Worm (Caenorhabditis elegans) whole organism, L4/young adult: ENCODE measurements around the gene hst-3.1.

Source experiments
- W03F9.2 ChIP-seq: fragments of 150-350 bp; optimal IDR thresholded peaks from 2 replicates; lab custom pipeline; 2014; ENCODE audit warnings: missing biosample characterization, missing genetic modification characterization
- dao-5 ChIP-seq: sonication (generic microtip); optimal IDR thresholded peaks from 2 replicates; lab custom pipeline; 2016; ENCODE audit warnings: missing genotype, missing genetic modification characterization, moderate library complexity, missing compliant biosample characterization
- him-1 ChIP-seq: sonication (generic microtip); optimal IDR thresholded peaks from 2 replicates; lab custom pipeline; 2016; ENCODE audit warnings: missing genotype, missing genetic modification reagents, missing genetic modification characterization, missing compliant biosample characterization

The hst-3.1 gene

DNA sequence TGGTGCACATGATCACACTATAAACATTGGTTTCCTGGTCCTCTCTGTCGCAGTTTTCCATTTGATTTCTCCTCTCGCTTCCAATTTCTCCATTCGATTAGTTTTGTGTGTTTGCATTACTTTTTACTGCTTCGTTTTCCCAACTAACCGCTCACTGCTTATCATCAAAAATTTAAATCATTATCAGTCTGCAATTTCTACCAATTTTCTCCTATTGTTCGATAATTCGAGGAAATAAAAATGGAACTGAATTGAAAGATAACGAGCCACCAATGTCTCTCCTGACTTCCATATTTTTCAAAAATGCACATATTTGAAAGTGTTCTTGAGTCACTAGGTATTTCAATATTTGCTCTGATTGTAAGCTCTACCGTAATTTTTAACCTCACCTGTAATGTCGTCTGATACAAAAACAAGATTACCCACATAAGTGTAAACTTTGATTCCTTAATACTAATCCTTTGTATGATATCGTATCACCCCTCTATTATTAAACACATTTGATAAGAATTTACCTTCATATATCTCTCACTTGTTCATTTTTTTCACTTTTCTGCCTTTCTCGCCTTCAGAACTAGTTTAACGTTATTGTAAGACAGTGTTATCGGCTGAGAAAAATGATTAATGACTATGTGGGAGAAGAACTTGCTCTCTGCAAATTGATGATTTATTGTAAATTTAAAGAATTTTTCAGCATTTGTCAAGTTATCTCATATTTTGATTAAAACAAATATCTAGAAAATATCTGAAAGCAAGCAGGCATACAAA is 9.1 kb upstream of the hst-3.1 start:
- TF ChIP-seq him-1 (no peak), dao-5 (tag; lab: Kevin White, UChicago) (no peak), W03F9.2 (tag; lab: Kevin White, UChicago) (no peak)

DNA sequence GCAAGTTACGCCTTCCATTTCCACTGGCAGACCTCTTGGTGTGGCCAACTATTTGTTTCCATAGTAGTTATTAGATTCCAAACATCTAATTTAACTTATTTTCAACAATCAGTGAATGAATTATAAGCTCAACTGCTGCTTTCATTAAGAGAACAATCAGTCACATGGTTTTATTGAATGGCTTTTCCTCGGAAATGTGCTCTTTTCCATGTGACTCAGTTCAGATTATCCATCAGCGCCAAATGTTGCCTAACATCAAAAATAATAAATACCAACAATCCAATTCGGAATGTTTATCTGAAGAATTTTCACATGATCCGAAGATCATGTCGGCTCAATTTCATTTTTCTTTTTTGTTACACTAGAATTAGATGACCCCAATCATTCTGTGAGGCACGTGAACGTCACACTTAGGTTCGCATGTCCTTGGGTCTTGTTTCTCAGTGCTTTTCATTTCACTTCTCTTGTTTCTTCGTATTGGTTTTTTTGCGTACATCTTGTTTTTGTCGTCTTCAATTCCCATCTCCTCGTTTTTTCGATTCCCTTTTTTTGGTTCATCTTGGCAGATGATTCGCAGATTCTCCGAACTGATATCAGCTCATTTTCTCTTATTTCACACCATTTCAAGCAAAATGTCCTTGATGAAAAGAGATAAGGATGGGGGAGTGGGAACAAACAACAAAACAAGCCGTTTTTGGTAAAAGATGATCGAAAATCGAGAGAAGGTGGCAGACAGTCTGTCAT is 7.3 kb upstream of the hst-3.1 start:
- TF ChIP-seq dao-5 (tag; lab: Kevin White, UChicago) (no peak), him-1 (no peak), W03F9.2 (tag; lab: Kevin White, UChicago) (no peak)

DNA sequence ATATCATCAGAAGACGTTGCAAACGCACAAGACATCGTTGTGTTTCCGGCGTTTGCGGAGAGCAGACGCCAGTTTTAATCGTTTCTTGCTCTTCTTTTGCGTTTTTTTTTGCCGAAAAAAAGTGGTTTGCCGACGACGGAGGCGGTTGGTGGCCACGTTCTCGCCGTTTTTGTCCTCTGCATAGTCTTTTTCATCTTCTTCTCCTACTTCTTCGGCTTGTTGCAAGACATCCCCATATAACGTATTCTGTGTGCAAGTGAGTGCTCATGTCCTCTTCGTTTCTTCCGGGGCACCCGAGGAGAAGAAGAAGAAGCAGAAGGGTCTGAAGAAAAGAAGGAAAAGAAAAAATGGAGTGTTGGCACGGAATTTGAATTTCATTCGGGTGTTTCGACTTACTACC is 6.0 kb upstream of the hst-3.1 start:
- TF ChIP-seq W03F9.2 (tag; lab: Kevin White, UChicago) (no peak), him-1 (peak; percentile 13)

DNA sequence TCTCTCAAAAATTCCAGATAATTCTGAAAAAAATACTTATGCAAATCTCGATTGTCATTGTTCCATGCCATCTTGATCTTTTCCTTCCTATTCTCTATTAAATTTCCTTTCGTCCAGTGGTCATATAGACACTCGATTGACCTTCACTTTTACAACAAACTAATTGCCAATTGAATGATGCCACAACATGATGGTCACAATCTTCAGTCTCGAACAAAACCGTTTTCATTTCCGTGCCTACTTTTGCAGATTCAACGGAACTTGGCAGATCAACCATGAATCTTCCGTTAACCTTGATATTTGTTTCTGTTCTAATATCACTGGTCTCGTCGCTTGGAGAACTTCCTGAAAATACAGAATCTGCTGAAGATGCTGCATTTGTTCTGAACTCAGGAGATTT is 4.3 kb upstream of the hst-3.1 start, which contains the start of gene F40H3.2:
F40H3.2 (plus strand) TSS at position 250 of the 400 bp plus-strand sequence.
- no peak for TF ChIP-seq dao-5 (tag; lab: Kevin White, UChicago)
- no peak for TF ChIP-seq him-1
- TF ChIP-seq W03F9.2 (tag; lab: Kevin White, UChicago) = no peak

DNA sequence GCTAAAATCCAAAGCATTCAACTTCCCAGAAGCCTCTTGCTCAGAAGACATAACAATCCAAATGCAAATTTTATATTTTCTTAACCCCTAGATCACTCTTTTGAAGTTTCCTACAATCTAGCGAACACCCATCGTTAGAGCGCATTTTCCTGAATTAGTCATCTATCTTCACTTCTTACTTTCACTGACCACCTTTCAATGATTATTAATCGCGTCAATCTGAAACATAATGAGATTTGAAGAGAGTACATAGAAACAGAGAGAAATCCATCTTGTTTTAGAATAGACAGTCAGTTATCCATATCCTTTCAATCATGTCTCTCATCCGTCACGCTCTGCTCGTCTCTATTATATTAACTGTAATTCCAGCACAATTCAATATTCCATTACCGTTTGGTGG is 2.2 kb upstream of the hst-3.1 start, which contains the start of gene F40H3.3:
F40H3.3 (plus strand) TSS at position 280 of the 400 bp plus-strand sequence.
- TF ChIP-seq dao-5 (tag; lab: Kevin White, UChicago) (no peak), him-1 (no peak), W03F9.2 (tag; lab: Kevin White, UChicago) (no peak)

DNA sequence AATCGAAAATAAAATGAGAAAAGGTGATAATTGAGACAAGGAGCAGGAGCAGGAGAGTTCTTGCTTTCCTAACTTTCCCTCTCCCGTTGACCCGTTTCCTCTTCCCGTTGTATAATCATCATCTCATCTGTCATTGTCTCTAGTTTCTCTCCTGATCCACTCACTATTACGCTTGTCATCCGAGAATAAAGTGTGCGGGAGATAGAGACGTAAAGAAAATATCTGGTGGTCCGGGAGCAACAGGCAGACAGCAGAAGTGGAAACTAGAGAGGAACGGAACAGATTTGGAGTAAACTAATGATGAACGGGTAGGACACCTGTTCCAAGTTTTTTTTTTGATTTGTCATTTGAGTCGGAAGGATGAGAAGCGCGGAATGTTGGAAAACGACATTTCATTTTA is 1.2 kb upstream of the hst-3.1 start:
- no peak for TF ChIP-seq dao-5 (tag; lab: Kevin White, UChicago)
- TF ChIP-seq him-1 = no peak
- no peak for TF ChIP-seq W03F9.2 (tag; lab: Kevin White, UChicago)

ce11 chrII:6168714-6169113 is 342 bp downstream of the hst-3.1 start:
- TF ChIP-seq dao-5 (tag; lab: Kevin White, UChicago) (no peak), him-1 (no peak), W03F9.2 (tag; lab: Kevin White, UChicago) (no peak)

- no peak for TF ChIP-seq W03F9.2 (tag; lab: Kevin White, UChicago)
- TF ChIP-seq him-1 = no peak
- no peak for TF ChIP-seq dao-5 (tag; lab: Kevin White, UChicago)
Observed at ce11 chrII:6165152-6165551, 3.9 kb downstream of the hst-3.1 start.

- TF ChIP-seq W03F9.2 (tag; lab: Kevin White, UChicago) = no peak
- TF ChIP-seq dao-5 (tag; lab: Kevin White, UChicago) = no peak
- no peak for TF ChIP-seq him-1
Observed at ce11 chrII:6160994-6161393, 8.1 kb downstream of the hst-3.1 start, which contains the start of gene exp-1. exp-1 (minus strand) TSS chrII:6161094.

DNA sequence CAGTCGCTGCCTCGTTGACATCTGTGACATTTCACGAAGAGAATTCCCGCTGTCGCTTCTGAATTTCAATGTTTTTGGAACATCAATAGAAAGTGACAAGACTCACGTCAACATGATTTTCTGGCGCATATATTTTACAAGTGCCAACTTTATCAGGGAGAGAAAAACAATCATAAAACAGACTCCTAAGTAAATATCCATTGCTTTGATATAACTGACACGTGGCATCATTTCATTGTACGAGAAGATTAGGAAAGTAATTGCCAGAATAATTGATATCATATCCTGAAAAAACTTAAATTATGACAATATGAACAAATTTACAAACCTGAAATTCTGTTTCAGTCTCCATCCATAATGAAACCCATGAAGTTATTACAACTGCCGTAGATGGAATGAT is 10.9 kb downstream of the hst-3.1 start:
- no peak for TF ChIP-seq him-1

ce11 chrII:6149434-6149833 is 19.6 kb downstream of the hst-3.1 start:
- no peak for TF ChIP-seq W03F9.2 (tag; lab: Kevin White, UChicago)
- no peak for TF ChIP-seq dao-5 (tag; lab: Kevin White, UChicago)
- TF ChIP-seq him-1 = no peak

DNA sequence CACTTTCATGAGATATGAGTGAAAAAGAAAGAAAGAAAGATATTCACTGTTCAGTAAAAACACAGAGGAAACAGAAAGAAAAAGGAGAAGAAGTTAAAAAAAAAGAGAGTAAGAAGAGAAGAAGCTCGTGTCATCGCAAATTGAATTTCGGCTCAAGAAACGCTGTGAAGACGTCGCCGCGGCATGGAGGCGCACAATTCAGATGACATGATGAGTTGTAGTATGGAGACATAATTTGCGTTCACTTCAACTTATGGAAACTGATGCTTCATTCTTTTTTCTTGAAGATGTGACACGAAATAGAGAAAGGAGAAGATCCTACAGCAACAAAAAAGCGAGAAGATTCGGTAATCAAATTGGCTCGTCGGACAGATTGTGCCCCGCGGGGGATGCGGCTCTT is 20.7 kb downstream of the hst-3.1 start:
- TF ChIP-seq W03F9.2 (tag; lab: Kevin White, UChicago) (no peak), dao-5 (tag; lab: Kevin White, UChicago) (no peak), him-1 (no peak)

DNA sequence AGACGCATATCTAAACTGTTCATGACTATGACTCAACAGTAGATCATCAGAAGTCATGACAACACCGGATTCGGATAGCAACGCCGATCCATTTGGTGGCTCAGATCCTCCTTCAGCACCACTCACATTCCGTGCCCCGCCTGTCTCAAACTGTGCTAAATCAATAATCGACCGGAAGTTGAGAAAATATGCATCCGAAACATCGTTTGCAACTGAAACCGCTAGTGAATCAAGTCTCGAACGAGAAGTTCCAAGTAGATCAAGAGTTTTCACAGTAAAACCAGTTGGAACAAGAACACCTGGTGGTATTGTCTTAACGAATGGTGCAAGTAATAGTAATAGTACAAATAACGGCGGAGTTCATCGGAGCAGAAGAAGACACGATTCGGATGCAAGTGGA is 21.9 kb downstream of the hst-3.1 start:
- TF ChIP-seq him-1 = no peak
- no peak for TF ChIP-seq dao-5 (tag; lab: Kevin White, UChicago)
- no peak for TF ChIP-seq W03F9.2 (tag; lab: Kevin White, UChicago)

DNA sequence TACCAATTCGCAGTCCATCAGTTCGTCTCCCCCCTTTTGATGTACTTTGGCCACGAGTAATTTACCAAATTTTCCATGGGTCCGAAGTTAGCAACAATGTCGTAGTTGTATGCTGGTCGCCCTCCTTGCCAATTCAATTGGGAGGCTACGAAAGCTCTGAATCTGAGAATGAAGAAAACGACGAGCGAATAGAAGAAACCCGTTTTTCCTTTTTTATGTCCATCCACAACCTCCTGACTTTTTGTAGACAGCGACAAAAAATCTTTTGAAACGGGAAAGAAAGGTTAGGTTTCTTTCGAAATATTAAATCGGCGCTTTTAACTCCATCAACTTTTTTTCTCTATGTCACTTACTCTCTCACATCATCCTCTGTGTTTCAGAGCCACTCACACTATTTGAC is 26.5 kb downstream of the hst-3.1 start:
- TF ChIP-seq dao-5 (tag; lab: Kevin White, UChicago) (no peak), W03F9.2 (tag; lab: Kevin White, UChicago) (no peak), him-1 (no peak)
